Worm (Caenorhabditis elegans): ENCODE measurements around the gene F46B6.13.

The F46B6.13 gene

ce11 chrV:9796002-9796401 lies 3.0 kb downstream of the F46B6.13 start:
- no peak for TF ChIP-seq ZK337.2 (GFP tag; IDR thresholded peaks at IDR 0.05)
- no peak for TF ChIP-seq nhr-48 (tag; optimal IDR thresholded peaks at IDR 0.05)
- no peak for TF ChIP-seq ces-1 (GFP tag; optimal IDR thresholded peaks at IDR 0.05)

ce11 chrV:9794997-9795396 lies 4.0 kb downstream of the F46B6.13 start:
- TF ChIP-seq Y105C5A.15 (GFP tag; IDR thresholded peaks at IDR 0.05) (no peak), spr-3 (GFP tag; optimal IDR thresholded peaks at IDR 0.05) (no peak), dve-1 (tag; optimal IDR thresholded peaks at IDR 0.05; ENCODE audit: insufficient read depth) (peak; percentile 65), arid-1 (GFP tag; conservative IDR thresholded peaks at IDR 0.05) (no peak), ceh-44 (GFP tag; IDR thresholded peaks at IDR 0.05) (no peak), php-3 (GFP tag; IDR thresholded peaks at IDR 0.05) (no peak), gei-8 (GFP tag; optimal IDR thresholded peaks at IDR 0.05) (no peak), dmd-6 (GFP tag; IDR thresholded peaks at IDR 0.05) (peak; percentile 56)

ce11 chrV:9791332-9791731 lies 7.6 kb downstream of the F46B6.13 start, which contains the start of gene lipl-2:
Gene lipl-2 (plus strand): TSS chrV:9791567.
- TF ChIP-seq php-3 (GFP tag; IDR thresholded peaks at IDR 0.05) (peak; percentile 69), nhr-6 (tag; optimal IDR thresholded peaks at IDR 0.05) (no peak), hlh-30 (tag; optimal IDR thresholded peaks at IDR 0.05; ENCODE audit: insufficient read depth) (peak; percentile 37), lir-3 (tag; optimal IDR thresholded peaks at IDR 0.05) (no peak), nhr-102 (tag; optimal IDR thresholded peaks at IDR 0.05) (peak; percentile 3), hlh-11 (tag; optimal IDR thresholded peaks at IDR 0.05) (peak; percentile 82), ztf-11 (tag; optimal IDR thresholded peaks at IDR 0.05) (no peak), zip-11 (GFP tag; IDR thresholded peaks at IDR 0.05) (no peak), nhr-237 (tag; optimal IDR thresholded peaks at IDR 0.05) (no peak), Y105C5A.15 (GFP tag; IDR thresholded peaks at IDR 0.05) (no peak), ZK546.5 (tag; optimal IDR thresholded peaks at IDR 0.05) (no peak), ceh-32 (tag; optimal IDR thresholded peaks at IDR 0.05; ENCODE audit: poor library complexity) (no peak), mep-1 (tag; optimal IDR thresholded peaks at IDR 0.05) (no peak), dmd-6 (GFP tag; IDR thresholded peaks at IDR 0.05) (peak; percentile 79), ceh-20 (GFP tag; IDR thresholded peaks at IDR 0.05) (no peak), daf-16 (GFP tag; optimal IDR thresholded peaks at IDR 0.05) (no peak), daf-16 (tag; optimal IDR thresholded peaks at IDR 0.05) (peak; percentile 90), daf-19 (GFP tag; conservative IDR thresholded peaks at IDR 0.05) (no peak), snpc-4 (tag; optimal IDR thresholded peaks at IDR 0.05) (no peak), fos-1 (tag; optimal IDR thresholded peaks at IDR 0.05) (no peak), set-16 (GFP tag; IDR thresholded peaks at IDR 0.05) (no peak), nhr-77 (tag; optimal IDR thresholded peaks at IDR 0.05) (peak; percentile 60), ztf-7 (tag; optimal IDR thresholded peaks at IDR 0.05) (no peak), ceh-28 (tag; optimal IDR thresholded peaks at IDR 0.05) (no peak), mdl-1 (tag; optimal IDR thresholded peaks at IDR 0.05) (peak in 1 of 2 experiments; percentile 36), snpc-1.2 (GFP tag; IDR thresholded peaks at IDR 0.05) (no peak), mxl-3 (GFP tag; optimal IDR thresholded peaks at IDR 0.05) (peak; percentile 32), nhr-42 (GFP tag; IDR thresholded peaks at IDR 0.05) (peak; percentile 62; the same call in 1 of the 2 replicates), nhr-28 (tag; optimal IDR thresholded peaks at IDR 0.05) (peak; percentile 92), saeg-2 (GFP tag; IDR thresholded peaks at IDR 0.05) (no peak), nhr-11 (tag; optimal IDR thresholded peaks at IDR 0.05) (no peak), unc-62 (GFP tag; optimal IDR thresholded peaks at IDR 0.05 in 1 of 2) (peak in 1 of 2 experiments; percentile 26), unc-62 (tag; optimal IDR thresholded peaks at IDR 0.05) (no peak), T20F7.1 (GFP tag; optimal IDR thresholded peaks at IDR 0.05) (peak; percentile 33), pha-4 (GFP tag; IDR thresholded peaks at IDR 0.05) (no peak), pha-4 (tag; optimal IDR thresholded peaks at IDR 0.05) (no peak), dve-1 (tag; optimal IDR thresholded peaks at IDR 0.05; ENCODE audit: insufficient read depth) (peak; percentile 92), F26F4.8 (GFP tag; conservative IDR thresholded peaks at IDR 0.05) (no peak)
